Worm (Caenorhabditis elegans) whole organism, L4 larva: ENCODE data around the gene F08G2.4.

Experiments used
- F44E2.7 ChIP-seq: fragments of 200-800 bp; sonication (Bioruptor generic); IDR thresholded peaks from 2 replicates; pipeline ENCODE4 v2.1.2; 2022; ENCODE audit warnings: missing genetic modification characterization, missing compliant biosample characterization
- aha-1 ChIP-seq: fragments of 150-350 bp; peaks from one replicate; lab custom pipeline; 2014; ENCODE audit warnings: missing biosample characterization, missing genetic modification characterization
- ama-1 ChIP-seq: fragments of 150-350 bp; optimal IDR thresholded peaks from 2 replicates; lab custom pipeline; 2014; ENCODE audit warnings: inconsistent platforms, mixed read lengths
- attf-4 ChIP-seq: sonication (generic microtip); optimal IDR thresholded peaks from 3 replicates; lab custom pipeline; 2017; ENCODE audit warnings: missing biosample characterization, missing genetic modification characterization
- ceh-20 ChIP-seq: fragments of 200-800 bp; sonication (Bioruptor generic); IDR thresholded peaks from 2 replicates; pipeline ENCODE4 v1.3.6; 2022; ENCODE audit warnings: missing genetic modification reagents, missing genetic modification characterization, missing compliant biosample characterization
- ceh-32 ChIP-seq: sonication (generic microtip); optimal IDR thresholded peaks from 2 replicates; lab custom pipeline; 2016; ENCODE audit warnings: mild to moderate bottlenecking, missing genetic modification characterization, missing compliant biosample characterization; ENCODE audit not compliant: poor library complexity
- ceh-44 ChIP-seq: fragments of 200-800 bp; sonication (Bioruptor generic); IDR thresholded peaks from 2 replicates; pipeline ENCODE4 v1.3.6; 2022; ENCODE audit warnings: missing genetic modification reagents, missing genetic modification characterization, missing compliant biosample characterization
- ces-1 ChIP-seq: fragments of 150-350 bp; sonication (generic microtip); optimal IDR thresholded peaks from 4 replicates; lab custom pipeline; 2014; ENCODE audit warnings: missing biosample characterization, missing genetic modification reagents, missing genetic modification characterization
- ctbp-1 ChIP-seq: fragments of 200-800 bp; sonication (Bioruptor generic); IDR thresholded peaks from 2 replicates; pipeline ENCODE4 v1.3.6; 2022; ENCODE audit warnings: missing genetic modification reagents, missing genetic modification characterization, missing compliant biosample characterization
- daf-16 ChIP-seq, 3 experiments: sonication (generic microtip); optimal IDR thresholded peaks; 2 replicates each; lab custom pipeline; 2016 to 2017; ENCODE audit warnings: missing genetic modification characterization in 3 of 3, missing genetic modification reagents in 3 of 3, mild to moderate bottlenecking in 2 of 3, missing compliant biosample characterization in 2 of 3, missing biosample characterization in 1 of 3, moderate library complexity in 1 of 3
- daf-8 ChIP-seq: fragments of 200-800 bp; sonication (Bioruptor generic); IDR thresholded peaks from 2 replicates; pipeline ENCODE4 v1.3.6; 2022; ENCODE audit warnings: missing genetic modification characterization, missing compliant biosample characterization
- dmd-6 ChIP-seq: fragments of 200-800 bp; sonication (Bioruptor generic); IDR thresholded peaks from 2 replicates; pipeline ENCODE4 v1.3.6; 2022; ENCODE audit warnings: missing genetic modification reagents, missing genetic modification characterization, missing compliant biosample characterization
- dmd-8 ChIP-seq: fragments of 200-800 bp; sonication (Bioruptor generic); IDR thresholded peaks from 2 replicates; pipeline ENCODE4 v1.3.6; 2022; ENCODE audit warnings: missing genetic modification characterization, missing compliant biosample characterization
- dpl-1 ChIP-seq: fragments of 150-350 bp; optimal IDR thresholded peaks from 2 replicates; lab custom pipeline; 2014; ENCODE audit warnings: missing biosample characterization, missing genetic modification reagents, missing genetic modification characterization
- dve-1 ChIP-seq: sonication (generic microtip); optimal IDR thresholded peaks from 2 replicates; lab custom pipeline; 2017; ENCODE audit warnings: antibody characterized with exemption, mild to moderate bottlenecking, missing genetic modification characterization, missing compliant biosample characterization; ENCODE audit not compliant: insufficient read depth
- fkh-10 ChIP-seq: fragments of 150-350 bp; optimal IDR thresholded peaks from 2 replicates; lab custom pipeline; 2014; ENCODE audit warnings: missing biosample characterization, missing genetic modification reagents, missing genetic modification characterization
- hif-1 ChIP-seq, 2 experiments: sonication (generic microtip); optimal IDR thresholded peaks; 2 replicates each; lab custom pipeline; 2016 to 2017; ENCODE audit warnings: missing compliant biosample characterization in 2 of 2, missing genetic modification characterization in 2 of 2, missing genetic modification reagents in 2 of 2, missing genotype in 2 of 2, mild to moderate bottlenecking in 1 of 2
- hlh-11 ChIP-seq: fragments of 200-800 bp; sonication (Bioruptor generic); optimal IDR thresholded peaks from 2 replicates; lab custom pipeline; 2018; ENCODE audit warnings: mild to moderate bottlenecking, missing genetic modification characterization, missing compliant biosample characterization
- hlh-30 ChIP-seq: sonication (generic microtip); optimal IDR thresholded peaks from 2 replicates; lab custom pipeline; 2017; ENCODE audit warnings: antibody characterized with exemption, mild to moderate bottlenecking, missing genetic modification characterization, missing compliant biosample characterization; ENCODE audit not compliant: insufficient read depth
- lin-1 ChIP-seq: fragments of 200-800 bp; sonication (Bioruptor generic); IDR thresholded peaks from 2 replicates; pipeline ENCODE4 v1.3.6; 2022; ENCODE audit warnings: missing genetic modification reagents, missing genetic modification characterization, missing compliant biosample characterization
- lin-38 ChIP-seq: fragments of 200-800 bp; sonication (Bioruptor generic); IDR thresholded peaks from 2 replicates; pipeline ENCODE4 v1.3.6; 2022; ENCODE audit warnings: missing genetic modification reagents, missing genetic modification characterization, missing compliant biosample characterization
- lsy-2 ChIP-seq, 2 experiments: fragments of 150-350 bp in 1 of 2; sonication (generic microtip) in 1 of 2; optimal IDR thresholded peaks; 2 replicates each; lab custom pipeline; 2014 to 2017; ENCODE audit warnings: missing biosample characterization in 2 of 2, missing genetic modification characterization in 2 of 2
- madf-5 ChIP-seq, 2 experiments: fragments of 200-800 bp; sonication (Bioruptor generic); IDR thresholded peaks; 2 replicates each; pipeline ENCODE4 v1.3.6; 2022; ENCODE audit warnings: missing compliant biosample characterization in 2 of 2, missing genetic modification characterization in 2 of 2
- mep-1 ChIP-seq: fragments of 150-350 bp; sonication (generic microtip); optimal IDR thresholded peaks from 3 replicates; lab custom pipeline; 2014; ENCODE audit warnings: missing biosample characterization, missing genetic modification characterization
- mes-2 ChIP-seq: sonication (generic microtip); optimal IDR thresholded peaks from 2 replicates; lab custom pipeline; 2016; ENCODE audit warnings: missing genotype, mild to moderate bottlenecking, missing genetic modification characterization, missing compliant biosample characterization; ENCODE audit not compliant: poor library complexity, severe bottlenecking
- nhr-11 ChIP-seq: fragments of 150-350 bp; optimal IDR thresholded peaks from 2 replicates; lab custom pipeline; 2014; ENCODE audit warnings: missing biosample characterization, missing genetic modification characterization
- nhr-237 ChIP-seq: sonication (generic microtip); optimal IDR thresholded peaks from 2 replicates; lab custom pipeline; 2017; ENCODE audit warnings: missing biosample characterization, missing genetic modification characterization
- nhr-25 ChIP-seq: sonication (generic microtip); optimal IDR thresholded peaks from 2 replicates; lab custom pipeline; 2017; ENCODE audit warnings: missing genetic modification characterization, mild to moderate bottlenecking, missing compliant biosample characterization, antibody characterized with exemption, moderate library complexity, borderline replicate concordance; ENCODE audit not compliant: insufficient read depth
- nhr-28 ChIP-seq: fragments of 150-350 bp; optimal IDR thresholded peaks from 2 replicates; lab custom pipeline; 2014; ENCODE audit warnings: missing biosample characterization, missing genetic modification characterization
- nhr-42 ChIP-seq: fragments of 200-800 bp; sonication (Bioruptor generic); IDR thresholded peaks from 2 replicates; pipeline ENCODE4 v1.3.6; 2022; ENCODE audit warnings: missing genetic modification characterization, missing compliant biosample characterization
- nhr-48 ChIP-seq: sonication (generic microtip); optimal IDR thresholded peaks from 2 replicates; lab custom pipeline; 2016; ENCODE audit warnings: mild to moderate bottlenecking, missing genetic modification characterization, missing compliant biosample characterization
- nhr-77 ChIP-seq: fragments of 150-350 bp; optimal IDR thresholded peaks from 2 replicates; lab custom pipeline; 2014; ENCODE audit warnings: missing biosample characterization, missing genetic modification characterization
- pha-4 ChIP-seq, 2 experiments: fragments of 150-350 bp in 1 of 2; fragments of 200-800 bp in 1 of 2; sonication (Bioruptor generic) in 1 of 2; IDR thresholded peaks in 1 of 2; optimal IDR thresholded peaks in 1 of 2; 2 replicates each; pipeline versions ENCODE4 v1.3.6 to Lab custom; 2014 to 2022; ENCODE audit warnings: missing genetic modification characterization in 2 of 2, missing genetic modification reagents in 2 of 2, missing biosample characterization in 1 of 2, missing compliant biosample characterization in 1 of 2
- php-3 ChIP-seq: fragments of 200-800 bp; sonication (Bioruptor generic); IDR thresholded peaks from 2 replicates; pipeline ENCODE4 v1.3.6; 2022; ENCODE audit warnings: missing genetic modification reagents, missing genetic modification characterization, missing compliant biosample characterization
- pqm-1 ChIP-seq: sonication (generic microtip); optimal IDR thresholded peaks from 2 replicates; lab custom pipeline; 2017; ENCODE audit warnings: missing biosample characterization, missing genetic modification characterization
- rbr-2 ChIP-seq: sonication (generic microtip); optimal IDR thresholded peaks from 2 replicates; lab custom pipeline; 2016; ENCODE audit warnings: missing genotype, missing genetic modification characterization, missing compliant biosample characterization
- saeg-2 ChIP-seq: fragments of 200-800 bp; sonication (Bioruptor generic); IDR thresholded peaks from 2 replicates; pipeline ENCODE4 v1.3.6; 2022; ENCODE audit warnings: missing genetic modification reagents, missing genetic modification characterization, missing compliant biosample characterization
- set-16 ChIP-seq: fragments of 200-800 bp; sonication (Bioruptor generic); IDR thresholded peaks from 2 replicates; pipeline ENCODE4 v1.3.6; 2022; ENCODE audit warnings: missing genetic modification reagents, missing genetic modification characterization, missing compliant biosample characterization
- skn-1 ChIP-seq: fragments of 150-350 bp; optimal IDR thresholded peaks from 2 replicates; lab custom pipeline; 2014; ENCODE audit warnings: missing biosample characterization, missing genetic modification characterization
- snpc-1.2 ChIP-seq: fragments of 200-800 bp; sonication (Bioruptor generic); IDR thresholded peaks from 2 replicates; pipeline ENCODE4 v1.3.6; 2022; ENCODE audit warnings: missing genetic modification reagents, missing genetic modification characterization, missing compliant biosample characterization
- unc-130 ChIP-seq: sonication (generic microtip); optimal IDR thresholded peaks from 2 replicates; lab custom pipeline; 2016; ENCODE audit warnings: missing genetic modification reagents, missing genetic modification characterization, missing compliant biosample characterization
- unc-62 ChIP-seq, 3 experiments: fragments of 150-350 bp in 1 of 3; sonication (generic microtip); optimal IDR thresholded peaks in 2 of 3; peaks in 1 of 3; 1 replicate in 1 of 3; 2 replicates in 2 of 3; lab custom pipeline; 2014 to 2017; ENCODE audit warnings: missing biosample characterization in 3 of 3, missing genetic modification characterization in 3 of 3, missing genetic modification reagents in 3 of 3, missing genotype in 1 of 3
- zag-1 ChIP-seq: fragments of 150-350 bp; optimal IDR thresholded peaks from 2 replicates; lab custom pipeline; 2014; ENCODE audit warnings: missing biosample characterization, missing genetic modification characterization
- zfp-2 ChIP-seq: sonication (generic microtip); optimal IDR thresholded peaks from 2 replicates; lab custom pipeline; 2016; ENCODE audit warnings: mild to moderate bottlenecking, missing genetic modification characterization, missing compliant biosample characterization

The F08G2.4 gene

DNA sequence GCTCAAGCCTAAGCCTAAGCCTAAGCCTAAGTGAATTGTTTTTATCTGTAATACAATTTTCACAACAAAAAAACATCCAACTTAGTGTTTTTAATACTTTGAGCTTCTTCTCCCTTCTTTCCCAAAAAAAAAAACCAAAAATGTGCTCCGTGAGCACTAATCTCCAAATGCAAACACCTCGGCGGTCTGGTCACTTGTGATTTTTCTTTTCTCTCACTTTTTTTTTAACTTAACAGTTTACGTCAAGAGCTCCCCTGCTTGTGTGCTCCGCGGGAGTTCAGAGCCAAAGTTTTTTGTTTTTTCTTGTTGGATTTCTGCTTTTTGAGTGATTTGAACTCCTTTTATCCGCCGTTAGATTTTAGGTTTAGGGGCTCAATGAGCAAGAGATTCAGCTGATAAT is 24.1 kb upstream of the F08G2.4 start:
- no peak for TF ChIP-seq nhr-237 (tag; lab: Kevin White, UChicago)
- TF ChIP-seq hif-1 (tag; optimal IDR thresholded peaks at IDR 0.05; lab: Kevin White, UChicago): no peak
- no peak for TF ChIP-seq nhr-11
- no peak for TF ChIP-seq dmd-8
- TF ChIP-seq zfp-2: no peak
- TF ChIP-seq lin-38 (GFP tag; lab: Robert Waterston, UW): no peak
- TF ChIP-seq madf-5 (GFP tag; IDR thresholded peaks at IDR 0.05; lab: Robert Waterston, UW): no peak
- TF ChIP-seq nhr-48 (tag; lab: Kevin White, UChicago): no peak
- no peak for TF ChIP-seq set-16
- no peak for TF ChIP-seq unc-130 (GFP tag; lab: Kevin White, UChicago)
- TF ChIP-seq ceh-44 (GFP tag; lab: Robert Waterston, UW): no peak
- TF ChIP-seq mep-1 (tag; lab: Kevin White, UChicago): no peak
- TF ChIP-seq saeg-2 (GFP tag; lab: Robert Waterston, UW): no peak
- TF ChIP-seq nhr-25 (tag; lab: Kevin White, UChicago): no peak
- TF ChIP-seq snpc-1.2 (GFP tag; lab: Robert Waterston, UW): no peak
- TF ChIP-seq attf-4 (tag; lab: Kevin White, UChicago): no peak
- no peak for TF ChIP-seq nhr-42
- TF ChIP-seq lsy-2 (tag; optimal IDR thresholded peaks at IDR 0.05; lab: Kevin White, UChicago): no peak
- no peak for TF ChIP-seq dpl-1

DNA sequence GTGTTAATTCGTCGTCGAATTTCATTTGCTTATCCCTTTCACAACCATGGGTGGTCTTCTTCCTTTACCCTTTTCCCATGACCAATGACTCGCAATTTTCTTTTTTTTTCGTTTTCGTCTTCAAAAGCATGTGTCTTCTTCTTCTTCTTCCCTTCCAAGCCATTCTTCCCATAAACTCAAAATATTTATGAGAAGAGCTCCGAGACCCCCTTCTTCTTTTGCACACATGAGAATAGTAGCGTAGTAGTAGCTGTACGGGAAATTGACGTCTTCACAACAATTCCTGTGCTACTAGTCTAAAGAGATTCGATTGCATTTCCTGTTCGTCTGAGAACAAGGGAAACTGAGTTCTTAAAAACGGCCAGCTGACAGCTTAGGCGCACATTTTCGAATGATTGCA is 18.1 kb upstream of the F08G2.4 start:
- TF ChIP-seq rbr-2 (tag; lab: Kevin White, UChicago) (no peak), fkh-10 (GFP tag; lab: Kevin White, UChicago) (peak; percentile 57)

DNA sequence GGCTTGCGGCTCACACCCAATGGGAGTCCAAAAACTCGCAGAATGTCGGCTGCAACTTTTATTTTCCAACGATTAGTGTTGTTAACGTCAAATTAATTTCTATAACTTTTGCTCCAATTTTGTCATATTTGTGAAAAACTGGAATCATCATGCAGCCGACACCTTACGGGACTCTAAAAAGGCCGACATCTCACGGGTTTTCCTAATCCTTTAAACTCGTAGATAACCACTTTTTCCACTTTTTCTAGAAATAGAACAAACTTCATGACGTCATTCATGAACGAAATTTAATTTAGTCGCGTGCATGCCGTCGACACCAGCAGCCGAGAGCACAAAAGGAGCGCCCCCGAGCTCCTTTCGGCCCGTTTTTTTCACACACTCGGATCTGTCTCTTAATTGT is 17.0 kb upstream of the F08G2.4 start:
- TF ChIP-seq hlh-11 (no peak), ces-1 (peak; percentile 79), lsy-2 (tag; optimal IDR thresholded peaks at IDR 0.05; lab: Kevin White, UChicago) (peak in 1 of 2 experiments; percentile 0), ctbp-1 (GFP tag; lab: Robert Waterston, UW) (peak; percentile 49; the same call in 1 of the 2 replicates)
- TF ChIP-seq, all 104 proteins: peak for 3

DNA sequence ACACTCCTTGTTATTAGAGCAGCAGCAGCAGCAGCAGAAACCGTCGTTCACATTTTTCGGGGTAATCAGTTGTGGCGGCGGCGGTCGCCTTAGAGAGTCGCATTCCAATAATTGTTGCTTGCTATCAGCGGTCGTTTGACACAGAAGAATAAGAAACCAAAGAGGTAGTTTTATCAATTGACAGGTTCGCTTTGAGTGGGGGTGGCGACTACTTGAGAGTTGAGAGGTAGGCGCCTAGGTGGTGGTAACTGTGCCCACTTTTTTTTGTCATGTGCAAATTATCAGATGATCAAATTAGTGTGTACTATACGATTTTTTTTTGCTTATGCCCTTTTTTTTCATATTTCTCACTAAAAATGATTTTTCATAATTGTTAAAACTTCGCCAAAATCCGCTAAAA is 16.5 kb upstream of the F08G2.4 start:
- TF ChIP-seq ceh-20 (GFP tag; lab: Robert Waterston, UW) (no peak), daf-16 (GFP tag; optimal IDR thresholded peaks at IDR 0.05; lab: Kevin White, UChicago) (no peak), daf-16 (tag; optimal IDR thresholded peaks at IDR 0.05; lab: Kevin White, UChicago) (peak; percentile 37), aha-1 (peak; percentile 97), daf-8 (GFP tag; lab: Robert Waterston, UW) (no peak), dmd-6 (GFP tag; lab: Robert Waterston, UW) (peak; percentile 81), F44E2.7 (GFP tag; lab: Robert Waterston, UW) (no peak), mes-2 (tag; lab: Kevin White, UChicago) (peak; percentile 13), nhr-28 (tag; lab: Kevin White, UChicago) (peak; percentile 76), hlh-11 (peak; percentile 82), php-3 (GFP tag; lab: Robert Waterston, UW) (0 out of 2 replicates have a peak, but pooled peaks have one; percentile 11), ama-1 (no peak), pha-4 (GFP tag; IDR thresholded peaks at IDR 0.05; lab: Robert Waterston, UW) (0 out of 2 replicates have a peak, but pooled peaks have one; percentile 20), pha-4 (tag; optimal IDR thresholded peaks at IDR 0.05; lab: Kevin White, UChicago) (no peak), nhr-42 (peak; percentile 30; the same call in 1 of the 2 replicates), dve-1 (tag; lab: Kevin White, UChicago) (peak; percentile 56), unc-62 (GFP tag; optimal IDR thresholded peaks at IDR 0.05 in 1 of 2; lab: Kevin White, UChicago) (peak in 1 of 2 experiments; percentile 26), unc-62 (tag; optimal IDR thresholded peaks at IDR 0.05; lab: Kevin White, UChicago) (no peak), ceh-32 (tag; lab: Kevin White, UChicago) (no peak), skn-1 (no peak), lin-1 (0 out of 2 replicates have a peak, but pooled peaks have one; percentile 17), pqm-1 (tag; lab: Kevin White, UChicago) (peak; percentile 90), zag-1 (tag; lab: Kevin White, UChicago) (no peak), hlh-30 (tag; lab: Kevin White, UChicago) (peak; percentile 26), nhr-77 (tag; lab: Kevin White, UChicago) (peak; percentile 82), snpc-1.2 (GFP tag; lab: Robert Waterston, UW) (no peak)
